Worm (Caenorhabditis elegans): ENCODE data around the gene T13G4.7.

Gene T13G4.7

ce11 chrX:1206029-1206428 is at the start of gene T13G4.7:
Gene T13G4.7, minus strand, starts transcription at chrX:1206129.
- TF ChIP-seq tlf-1 (GFP tag; optimal IDR thresholded peaks at IDR 0.05) = no peak
- TF ChIP-seq cebp-1 (GFP tag; IDR thresholded peaks at IDR 0.05) = no peak
- TF ChIP-seq cebp-1 (tag; optimal IDR thresholded peaks at IDR 0.05) = no peak
- TF ChIP-seq K12H6.12 (tag; optimal IDR thresholded peaks at IDR 0.05) = no peak
- no peak for TF ChIP-seq Y53G8AR.9 (GFP tag; conservative IDR thresholded peaks at IDR 0.05)
- TF ChIP-seq sptf-2 (GFP tag; optimal IDR thresholded peaks at IDR 0.05) = no peak
- no peak for TF ChIP-seq sea-2 (GFP tag; IDR thresholded peaks at IDR 0.05)
- TF ChIP-seq F23B12.7 (tag; optimal IDR thresholded peaks at IDR 0.05; ENCODE audit: insufficient read depth) = no peak
- TF ChIP-seq him-1 (tag; optimal IDR thresholded peaks at IDR 0.05) = no peak
- TF ChIP-seq F52B5.7 (tag; optimal IDR thresholded peaks at IDR 0.05) = no peak
- TF ChIP-seq ztf-25 (GFP tag; IDR thresholded peaks at IDR 0.05) = no peak
- TF ChIP-seq nfyb-1 (GFP tag; IDR thresholded peaks at IDR 0.05) = no peak
- no peak for TF ChIP-seq ets-4 (GFP tag; optimal IDR thresholded peaks at IDR 0.05)
- TF ChIP-seq hmg-20 (GFP tag; IDR thresholded peaks at IDR 0.05) = no peak
- TF ChIP-seq K11D2.4 (GFP tag; IDR thresholded peaks at IDR 0.05) = no peak
- TF ChIP-seq ceh-100 (GFP tag; IDR thresholded peaks at IDR 0.05) = no peak
- TF ChIP-seq atf-7 (tag; optimal IDR thresholded peaks at IDR 0.05) = no peak
- TF ChIP-seq hrde-1 (tag; optimal IDR thresholded peaks at IDR 0.05; ENCODE audit: borderline replicate concordance) = no peak
- TF ChIP-seq madf-3 (GFP tag; IDR thresholded peaks at IDR 0.05) = no peak
- no peak for TF ChIP-seq attf-5 (GFP tag; optimal IDR thresholded peaks at IDR 0.05)
- TF ChIP-seq attf-3 (GFP tag; conservative IDR thresholded peaks at IDR 0.05) = no peak

ce11 chrX:1255547-1255946 is 49.6 kb upstream of the T13G4.7 start, which contains the start of gene npr-11:
Gene npr-11, minus strand, starts transcription at chrX:1255647.
- no peak for TF ChIP-seq hmg-1.2 (GFP tag; IDR thresholded peaks at IDR 0.05)
- no peak for TF ChIP-seq tlf-1 (GFP tag; optimal IDR thresholded peaks at IDR 0.05)
- TF ChIP-seq snpc-4 (GFP tag; optimal IDR thresholded peaks at IDR 0.05) = no peak
- no peak for TF ChIP-seq snpc-4 (tag; optimal IDR thresholded peaks at IDR 0.05)
- TF ChIP-seq mxl-1 (tag; optimal IDR thresholded peaks at IDR 0.05) = no peak
- TF ChIP-seq ceh-58 (GFP tag; IDR thresholded peaks at IDR 0.05) = no peak

ce11 chrX:1249738-1250137 is 43.8 kb upstream of the T13G4.7 start, which contains the start of gene C25G6.4:
Gene C25G6.4, minus strand, starts transcription at chrX:1249838.
- TF ChIP-seq lin-40 (tag; optimal IDR thresholded peaks at IDR 0.05) = no peak
- TF ChIP-seq mel-28 (tag; optimal IDR thresholded peaks at IDR 0.05; ENCODE audit: borderline replicate concordance) = no peak
- TF ChIP-seq mcd-1 (GFP tag; IDR thresholded peaks at IDR 0.05) = no peak
- no peak for TF ChIP-seq tbx-9 (tag; optimal IDR thresholded peaks at IDR 0.05; ENCODE audit: borderline replicate concordance)
- TF ChIP-seq let-607 (tag; optimal IDR thresholded peaks at IDR 0.05) = no peak
- no peak for TF ChIP-seq rcor-1 (GFP tag; IDR thresholded peaks at IDR 0.05)
- TF ChIP-seq Y53G8AR.9 (GFP tag; conservative IDR thresholded peaks at IDR 0.05) = no peak
- no peak for TF ChIP-seq F57C9.4 (tag; optimal IDR thresholded peaks at IDR 0.05)
- TF ChIP-seq K12H6.12 (tag; optimal IDR thresholded peaks at IDR 0.05) = no peak
- TF ChIP-seq ztf-25 (GFP tag; IDR thresholded peaks at IDR 0.05) = no peak
- TF ChIP-seq tlf-1 (GFP tag; optimal IDR thresholded peaks at IDR 0.05) = no peak
- TF ChIP-seq pha-4 (tag; optimal IDR thresholded peaks at IDR 0.05) = no peak
- TF ChIP-seq Y53F4B.3 (GFP tag; IDR thresholded peaks at IDR 0.05) = no peak
- no peak for TF ChIP-seq egl-18 (GFP tag; IDR thresholded peaks at IDR 0.05)

Measured in whole organism, young adult.